Fruit fly (Drosophila melanogaster): ENCODE measurements around the gene Rbsn-5.

DNA sequence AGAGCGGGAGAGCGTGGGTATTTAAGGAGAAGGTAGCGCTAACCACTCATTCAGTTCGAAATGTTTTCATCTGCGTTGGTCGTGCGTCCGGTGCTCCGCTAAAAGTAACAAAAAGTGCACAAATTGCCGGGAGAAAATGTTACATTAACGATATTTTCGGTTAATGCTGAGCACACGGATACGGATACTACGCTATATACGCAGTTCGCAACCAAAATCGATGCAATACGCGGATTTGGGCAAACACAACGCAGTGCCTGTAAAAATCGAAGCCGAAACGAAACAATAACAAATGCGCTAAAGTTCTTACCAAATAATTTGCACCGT, 3.4 kb downstream of the Rbsn-5 start, which contains the start of gene Piezo:
- TF ChIP-seq Myc (optimal IDR thresholded peaks at IDR 0.05), result no peak
- no peak for TF ChIP-seq Sin3A (optimal IDR thresholded peaks at IDR 0.05)

Data from Kc167 (cell line).